Worm (Caenorhabditis elegans): ENCODE data around the gene str-40.

ce11 chrV:3100527-3100926 is 31.5 kb upstream of the str-40 start:
- no peak for TF ChIP-seq ama-1 (optimal IDR thresholded peaks at IDR 0.05)
- TF ChIP-seq flt-1 (GFP tag; IDR thresholded peaks at IDR 0.05): no peak
- TF ChIP-seq tra-4 (tag; optimal IDR thresholded peaks at IDR 0.05): no peak
- TF ChIP-seq tbx-37 (GFP tag; conservative IDR thresholded peaks at IDR 0.05): no peak
- TF ChIP-seq tbx-11 (GFP tag; IDR thresholded peaks at IDR 0.05): no peak

All from whole organism, early embryonic.